Worm (Caenorhabditis elegans) whole organism, dauer: ENCODE results near the gene tsp-16.

ENCODE experiments used
- unc-62 ChIP-seq: sonication (generic microtip); optimal IDR thresholded peaks from 2 replicates; lab custom pipeline; 2017; ENCODE audit warnings: missing biosample characterization, missing genetic modification reagents, missing genetic modification characterization

The tsp-16 gene

DNA sequence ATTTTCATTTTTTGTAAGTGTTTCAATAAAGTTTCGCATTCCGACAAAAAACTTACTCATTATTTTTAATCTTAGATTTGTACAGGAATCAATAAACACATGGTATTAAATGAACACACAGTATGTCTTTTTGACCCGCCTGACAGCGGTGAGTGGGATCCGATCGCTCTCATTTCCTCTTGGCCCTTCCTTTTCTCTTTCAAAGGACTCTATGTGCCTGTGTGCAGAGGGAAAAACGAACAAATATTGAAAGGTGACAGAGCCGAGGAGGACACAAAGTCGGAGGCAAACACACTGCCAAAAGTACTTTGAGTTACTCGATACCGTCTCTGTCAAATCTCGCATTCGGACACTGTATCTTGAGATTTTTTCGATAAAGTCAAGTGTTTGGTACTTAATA is at the start of gene tsp-16, which contains the start of gene F01E11.20:
Gene tsp-16 (minus strand): TSS at position 173 of the 400 bp plus-strand sequence.
Gene F01E11.20 (minus strand): TSS at position 101 of the 400 bp plus-strand sequence.
- TF ChIP-seq unc-62 = no peak

DNA sequence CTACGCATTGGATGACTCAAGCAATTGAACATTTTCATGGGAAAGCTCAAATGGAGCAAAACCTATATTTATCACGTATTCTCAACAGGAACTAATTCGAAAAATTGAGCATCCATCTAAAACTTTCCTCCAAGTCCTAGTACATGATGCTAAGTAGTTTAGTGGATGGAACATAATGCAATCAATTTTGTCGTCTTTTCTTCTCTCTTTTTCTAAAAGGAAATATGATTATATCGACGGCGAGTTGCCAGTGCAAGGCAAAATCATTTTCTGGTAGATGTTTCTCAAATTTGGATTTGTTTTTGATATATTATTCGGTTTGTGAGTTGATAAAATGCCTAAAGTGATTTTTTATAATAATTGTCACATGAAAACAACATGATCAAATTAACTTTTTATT is 44.3 kb upstream of the tsp-16 start:
- TF ChIP-seq unc-62 = no peak

DNA sequence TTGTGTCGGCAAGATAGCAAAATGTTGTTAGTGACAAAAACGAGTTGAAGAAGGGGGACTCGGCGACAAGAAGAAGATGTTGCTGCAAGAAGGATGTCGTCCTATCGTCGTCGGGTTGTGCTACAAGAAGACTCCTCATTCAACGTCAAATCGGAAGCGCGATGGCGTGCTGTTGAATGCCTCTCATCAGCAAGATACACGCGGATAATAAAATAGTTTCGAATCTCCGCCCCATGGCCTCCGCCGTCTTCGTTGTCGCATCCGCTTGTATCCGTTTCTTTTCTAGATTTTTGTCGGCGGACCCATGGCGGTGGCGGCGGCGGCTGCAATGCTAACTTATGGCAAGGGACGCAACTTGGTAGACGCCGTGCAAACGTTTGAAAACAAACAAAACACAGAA is 41.6 kb upstream of the tsp-16 start:
- no peak for TF ChIP-seq unc-62

DNA sequence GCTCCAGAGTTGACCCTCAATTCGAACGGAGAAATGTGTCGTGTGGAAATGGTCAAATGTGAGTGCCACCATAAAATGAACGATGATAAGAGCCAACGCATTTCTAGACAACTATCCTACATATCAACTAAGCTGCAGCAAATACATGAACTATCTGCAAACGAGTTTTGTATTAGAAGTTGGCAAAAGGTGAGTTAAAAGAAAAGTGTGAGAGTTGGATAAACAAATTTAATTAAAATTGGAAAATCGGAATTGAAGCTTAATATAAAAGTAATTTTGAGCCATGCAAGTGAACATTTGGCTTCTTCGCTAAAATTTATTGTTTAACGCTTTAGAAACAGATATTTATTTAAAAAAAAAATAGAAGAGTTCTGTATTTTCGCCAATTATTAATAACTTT is 39.5 kb upstream of the tsp-16 start, which contains the start of gene cest-19:
Gene cest-19 (minus strand): TSS at position 101 of the 400 bp plus-strand sequence.
- no peak for TF ChIP-seq unc-62

DNA sequence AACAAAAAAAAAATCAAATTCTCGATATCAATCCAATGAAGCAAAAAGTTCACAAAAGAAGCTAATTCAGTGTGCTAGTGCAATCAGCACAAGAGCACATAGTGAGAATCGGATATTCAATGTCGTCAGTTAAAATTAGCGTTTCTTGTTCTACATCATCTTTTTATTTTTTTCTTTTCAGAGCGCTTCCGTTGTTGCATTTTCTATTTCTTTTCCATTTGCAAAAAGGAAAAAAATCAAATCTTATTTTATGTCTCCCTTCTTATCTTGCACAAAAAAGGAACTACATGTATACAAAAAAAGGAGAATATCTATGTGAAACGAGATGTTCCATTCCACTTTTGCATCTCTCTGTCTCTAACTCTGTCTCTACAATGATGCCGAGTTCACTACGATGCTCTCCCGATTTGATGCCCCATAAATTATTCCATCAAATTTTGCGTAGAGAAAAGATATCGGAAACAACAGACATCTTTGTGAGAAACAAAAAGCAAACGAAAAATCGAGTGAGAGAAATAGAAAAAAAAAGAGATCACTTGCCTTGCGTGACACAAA is 37.4 kb upstream of the tsp-16 start:
- no peak for TF ChIP-seq unc-62

DNA sequence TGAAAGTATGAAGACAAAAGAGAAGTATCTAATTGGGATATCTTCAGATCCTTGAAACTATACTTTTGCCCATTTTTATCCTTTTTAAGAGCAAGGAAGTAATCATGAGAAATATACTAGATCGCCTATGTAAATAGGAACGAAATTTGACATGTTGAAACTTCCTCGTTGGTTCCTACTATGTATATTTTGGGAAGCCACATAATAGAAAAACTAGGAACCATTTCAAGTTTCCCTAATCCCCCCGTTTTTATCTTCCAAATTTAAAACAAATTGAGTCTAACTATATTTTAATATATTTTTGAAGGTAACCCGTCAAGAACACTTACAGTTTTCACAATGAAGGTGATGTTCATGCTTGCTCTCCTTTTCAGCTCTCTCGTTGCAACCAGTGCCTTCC is 32.4 kb upstream of the tsp-16 start, which contains the start of gene flp-26:
Gene flp-26 (plus strand): TSS at position 301 of the 400 bp plus-strand sequence.
- TF ChIP-seq unc-62 = no peak

DNA sequence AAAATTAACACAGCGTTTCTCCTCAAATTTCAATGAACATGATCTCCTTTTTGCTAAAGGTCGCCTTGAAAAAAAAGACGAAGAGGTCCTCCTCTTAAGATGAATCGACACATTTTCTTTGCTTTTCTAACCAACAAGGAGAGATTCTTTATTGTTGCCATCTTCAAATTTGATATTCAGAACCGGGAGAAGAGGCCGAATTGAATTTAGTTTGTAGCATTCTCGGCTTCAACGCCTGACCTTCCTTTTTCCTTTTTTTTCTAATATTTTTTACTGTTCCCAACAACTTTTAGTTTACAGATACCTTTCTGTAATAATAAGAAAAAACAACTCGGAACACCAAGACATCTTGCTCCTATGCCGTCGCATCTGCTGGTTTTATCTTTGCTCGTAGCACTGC is 23.3 kb upstream of the tsp-16 start, which contains the start of gene cah-5:
Gene cah-5 (plus strand): TSS at position 301 of the 400 bp plus-strand sequence.
- TF ChIP-seq unc-62 = no peak

DNA sequence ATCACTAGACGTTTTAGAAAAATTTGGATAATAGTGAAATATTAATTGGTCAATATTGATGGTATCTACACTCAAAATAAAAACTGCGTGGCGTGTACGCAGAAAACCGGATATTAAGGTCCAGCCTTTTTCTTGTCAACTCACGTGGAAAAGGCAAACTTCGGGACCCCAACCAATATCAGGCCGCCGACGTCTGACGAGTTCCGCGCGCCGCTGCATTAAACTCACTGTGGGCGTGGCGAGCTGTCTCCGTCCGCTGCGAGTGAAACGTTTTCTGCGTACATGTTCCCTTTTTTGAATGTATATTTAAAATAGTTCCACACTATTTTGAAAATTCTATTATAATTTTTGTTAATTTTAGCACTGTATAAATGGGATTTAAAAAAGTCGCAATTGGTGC is 9.5 kb upstream of the tsp-16 start:
- TF ChIP-seq unc-62 = no peak

DNA sequence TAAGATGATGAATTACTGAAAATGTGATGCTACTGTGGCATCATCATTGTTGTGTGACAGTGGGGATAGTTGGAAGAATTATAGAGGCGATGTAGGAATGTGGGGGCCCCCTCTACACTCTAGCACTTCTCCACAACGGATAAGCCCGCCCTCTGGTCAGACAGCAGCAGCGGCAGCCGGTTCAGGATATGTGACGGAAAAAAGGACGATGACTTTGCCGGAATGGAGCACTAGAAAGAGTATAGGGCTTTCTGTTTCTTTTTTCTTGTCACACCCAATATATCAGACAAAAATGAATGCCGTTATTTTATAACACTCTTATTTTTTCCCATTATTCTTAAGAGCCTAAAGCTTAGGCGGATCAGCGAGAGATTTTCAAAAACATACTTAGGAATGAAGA is 9.1 kb upstream of the tsp-16 start, which contains the start of gene tyra-2:
Gene tyra-2 (minus strand): TSS at position 101 of the 400 bp plus-strand sequence.
- no peak for TF ChIP-seq unc-62

DNA sequence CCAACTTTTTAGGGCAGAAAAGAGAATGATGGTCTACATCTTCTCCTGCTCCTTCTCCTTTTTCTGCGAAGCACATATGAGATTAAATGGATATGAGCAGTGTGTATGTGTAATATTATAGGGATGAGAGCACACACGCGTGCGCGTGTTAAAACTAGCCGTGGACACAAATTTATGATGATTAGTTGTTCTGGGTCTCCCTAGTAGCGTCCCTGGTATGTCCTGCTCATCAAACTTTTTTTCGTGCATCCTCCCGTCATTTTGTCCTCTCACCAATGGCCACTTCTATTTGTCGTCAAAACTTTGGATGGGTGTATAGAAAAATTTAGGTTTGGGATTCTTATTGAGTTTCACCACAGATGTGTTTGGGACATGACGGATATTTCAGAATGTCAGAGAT is 5.5 kb upstream of the tsp-16 start:
- TF ChIP-seq unc-62 = no peak

DNA sequence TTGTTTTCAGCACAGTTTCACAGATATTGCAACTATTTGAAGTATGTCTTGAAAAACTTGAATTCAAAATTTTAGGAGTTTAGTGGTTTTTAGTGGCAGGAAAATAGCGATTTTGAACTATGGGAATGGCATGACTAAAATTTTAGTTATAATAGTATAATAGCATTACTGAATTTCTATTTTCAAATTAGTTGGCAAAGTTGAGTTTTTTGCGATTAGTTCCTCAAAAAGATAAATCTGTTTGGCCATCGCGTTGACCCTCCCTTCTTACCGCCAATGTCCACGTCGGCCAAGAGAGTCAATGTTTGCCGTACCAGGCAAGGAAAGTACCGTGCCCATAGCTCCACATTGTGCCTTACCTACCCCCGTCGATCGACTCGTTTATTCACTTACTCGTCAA is 5.0 kb downstream of the tsp-16 start, which contains the start of gene ugt-57:
Gene ugt-57 (plus strand): TSS at position 301 of the 400 bp plus-strand sequence.
- TF ChIP-seq unc-62 = no peak

DNA sequence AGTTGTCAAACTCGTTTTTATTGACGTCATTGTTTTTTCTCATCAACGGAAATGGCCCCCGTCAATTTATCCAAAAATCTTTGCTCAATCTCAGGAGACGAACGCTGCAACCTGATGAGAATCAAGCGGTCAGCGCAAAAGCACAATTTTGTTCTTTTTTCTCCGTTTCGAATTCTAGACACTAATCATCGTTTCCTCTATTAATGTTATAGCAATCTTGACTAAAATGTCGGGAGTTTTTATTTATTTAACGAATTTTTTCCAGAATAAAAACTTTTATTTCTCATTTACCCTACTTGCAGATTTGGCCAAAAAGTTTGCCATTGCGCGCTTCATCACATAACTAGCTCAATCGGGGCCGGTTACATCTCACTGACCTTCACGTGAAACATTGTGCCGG is 7.1 kb downstream of the tsp-16 start, which contains the start of gene F01E11.18:
Gene F01E11.18 (plus strand): TSS at position 301 of the 400 bp plus-strand sequence.
- TF ChIP-seq unc-62 = no peak

DNA sequence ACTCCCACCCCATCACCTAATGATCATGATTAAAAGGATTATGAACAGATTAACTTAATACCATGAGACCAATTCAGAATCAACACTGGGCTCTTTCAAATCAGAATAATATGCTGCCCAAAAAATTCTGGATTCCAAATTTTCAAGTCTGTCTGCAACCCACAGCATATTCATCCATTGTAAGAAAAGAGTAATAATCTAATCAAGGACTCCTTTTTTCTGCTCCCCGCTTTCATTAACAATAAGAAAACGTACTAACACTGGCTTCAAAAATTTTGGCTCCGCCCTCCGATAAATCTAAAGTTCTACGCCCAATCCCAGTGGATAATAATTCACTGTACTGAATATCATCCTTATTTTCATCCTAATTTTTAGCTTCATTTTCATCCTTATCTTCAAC is 8.2 kb downstream of the tsp-16 start:
- no peak for TF ChIP-seq unc-62

DNA sequence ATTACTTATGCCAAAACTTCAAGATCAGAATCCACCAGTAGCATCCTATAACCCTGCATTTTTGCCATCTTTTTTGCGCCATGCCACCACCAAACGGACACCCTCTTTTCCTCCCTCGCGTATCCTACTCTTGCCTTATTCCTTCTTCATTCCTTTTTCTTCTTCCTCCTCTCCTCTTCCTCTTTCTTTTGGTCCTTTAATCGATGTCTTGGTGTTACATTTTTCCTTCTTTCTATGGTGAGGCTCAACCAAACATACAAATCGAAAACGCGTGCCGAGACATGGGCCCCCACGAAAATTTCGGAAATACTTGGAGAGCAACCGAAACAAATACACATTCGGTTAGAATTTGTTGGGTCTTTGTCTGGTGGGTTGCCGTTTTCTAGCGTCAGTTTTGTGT is 25.1 kb downstream of the tsp-16 start:
- no peak for TF ChIP-seq unc-62

DNA sequence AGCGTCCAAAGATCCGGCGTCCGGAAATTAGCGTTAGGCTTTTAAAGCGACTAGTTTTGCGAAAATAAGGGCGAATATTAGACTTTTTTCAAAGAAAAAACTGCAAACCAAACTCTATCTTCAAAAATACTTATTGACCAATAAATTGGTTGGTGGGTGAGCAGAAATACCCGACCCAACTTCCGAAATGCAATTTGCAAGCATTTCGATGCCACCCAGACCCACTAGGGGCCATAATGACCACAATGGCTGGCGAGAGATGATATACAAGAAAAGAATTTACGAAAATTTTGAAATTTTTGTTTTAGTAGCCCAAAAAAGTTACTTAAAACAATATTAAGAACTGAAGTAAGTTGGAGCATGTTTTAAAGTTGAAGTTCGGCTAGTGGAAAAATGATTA is 26.3 kb downstream of the tsp-16 start:
- no peak for TF ChIP-seq unc-62

DNA sequence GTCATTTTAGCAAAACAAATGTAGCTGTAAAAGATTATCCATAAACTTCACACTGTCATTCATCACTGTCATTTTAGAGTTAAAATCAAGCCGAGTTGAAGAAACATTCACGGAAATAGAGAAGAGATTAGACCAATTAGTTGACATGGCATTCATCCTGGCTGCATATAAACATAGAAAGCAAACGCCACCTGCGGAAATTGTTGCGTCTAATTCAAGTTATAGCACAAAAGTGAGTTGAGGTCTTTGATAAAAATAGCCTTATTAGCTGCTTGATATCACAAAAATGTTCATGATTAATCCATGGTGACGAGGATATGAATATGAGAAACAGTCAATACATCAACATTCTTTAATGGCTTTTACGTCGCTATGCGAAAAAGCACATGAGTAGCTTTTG is 27.9 kb downstream of the tsp-16 start:
- no peak for TF ChIP-seq unc-62

DNA sequence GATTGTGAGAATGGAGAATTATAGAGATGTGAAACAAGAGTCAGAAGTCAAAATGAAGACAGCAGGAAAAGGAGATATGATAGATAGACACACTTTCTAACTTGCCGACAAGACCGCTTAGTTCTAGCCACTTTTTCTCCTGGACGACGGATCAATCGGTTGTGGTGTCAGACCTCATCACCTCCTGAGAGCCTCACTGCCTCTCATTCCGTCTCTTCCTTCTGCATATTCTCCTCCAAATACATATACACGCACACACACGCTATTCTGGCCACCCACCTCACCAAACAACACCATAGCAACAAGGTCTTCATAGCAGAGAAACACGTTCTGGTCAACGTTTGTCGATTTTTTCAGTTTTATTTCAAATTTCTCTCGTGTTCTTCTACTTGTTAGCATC is 29.4 kb downstream of the tsp-16 start, which contains the start of gene F01E11.3:
Gene F01E11.3 (plus strand): TSS at position 301 of the 400 bp plus-strand sequence.
- no peak for TF ChIP-seq unc-62

DNA sequence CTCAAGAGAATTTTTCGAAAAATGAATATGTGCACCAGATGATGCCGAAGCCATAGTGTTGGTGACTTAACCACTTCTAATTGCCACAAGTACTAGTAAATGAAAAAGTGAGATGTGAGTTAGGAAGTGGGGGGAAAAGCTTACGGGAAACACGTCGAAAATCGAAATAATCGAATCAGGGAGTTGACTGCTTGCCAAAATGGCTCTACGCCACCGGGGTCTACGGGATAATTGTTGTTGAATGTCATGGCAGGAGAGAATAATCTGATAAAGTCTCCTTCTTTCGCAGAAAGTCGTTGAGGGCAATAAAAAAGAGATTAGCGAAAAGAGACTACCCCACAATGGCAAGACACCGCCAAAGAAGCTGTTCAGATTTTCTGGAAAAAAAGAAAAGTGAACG is 32.6 kb downstream of the tsp-16 start:
- TF ChIP-seq unc-62 = no peak

DNA sequence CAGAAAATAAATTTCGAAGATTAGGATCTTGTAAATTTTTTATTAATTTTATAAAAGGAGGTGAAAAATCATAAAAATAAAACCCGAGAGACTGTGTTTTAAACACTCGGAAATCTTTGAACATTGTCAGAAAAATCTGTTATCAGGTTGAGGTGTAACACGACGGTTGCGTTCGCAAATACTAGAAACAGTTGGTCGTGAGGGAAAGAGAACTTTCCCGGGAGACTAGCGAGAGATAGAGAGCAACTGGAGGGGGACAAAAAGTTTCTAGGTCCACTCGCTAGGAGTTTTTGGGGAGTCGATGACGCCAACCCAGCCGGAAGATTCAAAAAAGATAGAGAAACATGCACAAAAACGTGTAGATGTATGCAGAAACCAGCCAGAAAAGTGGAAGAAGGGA is 34.1 kb downstream of the tsp-16 start:
- TF ChIP-seq unc-62 = no peak
